Worm (Caenorhabditis elegans) whole organism, mixed stage, embryonic: ENCODE measurements around the gene egg-2.

Experiments used
- M03D4.4 ChIP-seq: sonication (generic microtip); optimal IDR thresholded peaks from 2 replicates; lab custom pipeline; 2017; ENCODE audit warnings: mild to moderate bottlenecking, missing genetic modification characterization, missing compliant biosample characterization
- bed-3 ChIP-seq: fragments of 200-800 bp; sonication (Bioruptor generic); optimal IDR thresholded peaks from 3 replicates; lab custom pipeline; 2018; ENCODE audit warnings: mild to moderate bottlenecking, missing genetic modification characterization, moderate library complexity, missing compliant biosample characterization
- blmp-1 ChIP-seq: fragments of 150-350 bp; optimal IDR thresholded peaks from 2 replicates; lab custom pipeline; 2014; ENCODE audit warnings: missing biosample characterization, missing genetic modification characterization
- ceh-39 ChIP-seq: fragments of 150-350 bp; optimal IDR thresholded peaks from 2 replicates; lab custom pipeline; 2014; ENCODE audit warnings: missing biosample characterization, missing genetic modification characterization
- ceh-43 ChIP-seq: fragments of 200-800 bp; sonication (Bioruptor generic); optimal IDR thresholded peaks from 2 replicates; lab custom pipeline; 2018; ENCODE audit warnings: mild to moderate bottlenecking, missing genetic modification characterization, moderate library complexity, missing compliant biosample characterization
- ceh-83 ChIP-seq: fragments of 200-800 bp; sonication (Bioruptor generic); optimal IDR thresholded peaks from 2 replicates; lab custom pipeline; 2018; ENCODE audit warnings: mild to moderate bottlenecking, missing genetic modification characterization, missing compliant biosample characterization
- ces-1 ChIP-seq: fragments of 150-350 bp; optimal IDR thresholded peaks from 2 replicates; lab custom pipeline; 2014; ENCODE audit warnings: missing biosample characterization, missing genetic modification reagents, missing genetic modification characterization
- cnd-1 ChIP-seq: fragments of 200-800 bp; sonication (Bioruptor generic); optimal IDR thresholded peaks from 2 replicates; lab custom pipeline; 2018; ENCODE audit warnings: mild to moderate bottlenecking, missing genetic modification characterization, missing compliant biosample characterization
- elt-1 ChIP-seq: sonication (generic microtip); optimal IDR thresholded peaks from 2 replicates; lab custom pipeline; 2017; ENCODE audit warnings: missing genetic modification characterization, mild to moderate bottlenecking, missing compliant biosample characterization, antibody characterized with exemption, moderate library complexity, borderline replicate concordance; ENCODE audit not compliant: insufficient read depth
- elt-3 ChIP-seq: fragments of 150-350 bp; optimal IDR thresholded peaks from 2 replicates; lab custom pipeline; 2014; ENCODE audit warnings: missing biosample characterization, missing genetic modification characterization
- flh-1 ChIP-seq: fragments of 200-800 bp; sonication (Bioruptor generic); optimal IDR thresholded peaks from 2 replicates; lab custom pipeline; 2018; ENCODE audit warnings: mild to moderate bottlenecking, missing genetic modification characterization, moderate library complexity, missing compliant biosample characterization
- ham-2 ChIP-seq: fragments of 200-800 bp; sonication (Bioruptor generic); optimal IDR thresholded peaks from 2 replicates; lab custom pipeline; 2018; ENCODE audit warnings: mild to moderate bottlenecking, missing genetic modification characterization, missing compliant biosample characterization
- hlh-1 ChIP-seq: fragments of 150-350 bp; optimal IDR thresholded peaks from 2 replicates; lab custom pipeline; 2014; ENCODE audit warnings: missing biosample characterization, missing genetic modification reagents, missing genetic modification characterization
- lin-32 ChIP-seq: fragments of 200-800 bp; sonication (Bioruptor generic); optimal IDR thresholded peaks from 2 replicates; lab custom pipeline; 2018; ENCODE audit warnings: mild to moderate bottlenecking, missing genetic modification characterization, missing compliant biosample characterization
- lsy-2 ChIP-seq: fragments of 150-350 bp; optimal IDR thresholded peaks from 2 replicates; lab custom pipeline; 2014; ENCODE audit warnings: missing biosample characterization, missing genetic modification characterization
- mab-5 ChIP-seq: fragments of 150-350 bp; optimal IDR thresholded peaks from 2 replicates; lab custom pipeline; 2014; ENCODE audit warnings: missing biosample characterization, missing genetic modification characterization
- mep-1 ChIP-seq: fragments of 150-350 bp; optimal IDR thresholded peaks from 2 replicates; lab custom pipeline; 2017; ENCODE audit warnings: missing biosample characterization, missing genetic modification reagents, missing genetic modification characterization, inconsistent platforms
- mls-2 ChIP-seq: sonication (generic microtip); optimal IDR thresholded peaks from 2 replicates; lab custom pipeline; 2016; ENCODE audit warnings: mild to moderate bottlenecking, missing genetic modification characterization, moderate library complexity, missing compliant biosample characterization
- nhr-12 ChIP-seq: fragments of 150-350 bp; optimal IDR thresholded peaks from 2 replicates; lab custom pipeline; 2014; ENCODE audit warnings: missing biosample characterization, missing genetic modification characterization
- nhr-2 ChIP-seq: fragments of 150-350 bp; optimal IDR thresholded peaks from 2 replicates; lab custom pipeline; 2014; ENCODE audit warnings: missing biosample characterization, missing genetic modification characterization
- nhr-237 ChIP-seq: fragments of 150-350 bp; optimal IDR thresholded peaks from 2 replicates; lab custom pipeline; 2014; ENCODE audit warnings: missing biosample characterization, missing genetic modification characterization
- pha-4 ChIP-seq: fragments of 150-350 bp; optimal IDR thresholded peaks from 2 replicates; lab custom pipeline; 2018; ENCODE audit warnings: missing biosample characterization, missing genetic modification reagents, missing genetic modification characterization
- snpc-4 ChIP-seq: fragments of 150-350 bp; optimal IDR thresholded peaks from 2 replicates; lab custom pipeline; 2014; ENCODE audit warnings: missing biosample characterization, missing genetic modification characterization
- sptf-1 ChIP-seq: sonication (generic microtip); optimal IDR thresholded peaks from 2 replicates; lab custom pipeline; 2017; ENCODE audit warnings: mild to moderate bottlenecking, missing genetic modification characterization, moderate library complexity, missing compliant biosample characterization
- tbx-8 ChIP-seq: fragments of 200-800 bp; sonication (Bioruptor generic); optimal IDR thresholded peaks from 2 replicates; lab custom pipeline; 2018; ENCODE audit warnings: mild to moderate bottlenecking, missing genetic modification characterization, moderate library complexity, missing compliant biosample characterization
- unc-120 ChIP-seq: sonication (generic microtip); optimal IDR thresholded peaks from 2 replicates; lab custom pipeline; 2017; ENCODE audit warnings: missing genetic modification characterization, missing compliant biosample characterization; ENCODE audit not compliant: poor library complexity, severe bottlenecking
- unc-39 ChIP-seq: fragments of 150-350 bp; optimal IDR thresholded peaks from 2 replicates; lab custom pipeline; 2014; ENCODE audit warnings: missing biosample characterization, missing genetic modification characterization
- unc-62 ChIP-seq: fragments of 150-350 bp; optimal IDR thresholded peaks from 2 replicates; lab custom pipeline; 2014; ENCODE audit warnings: missing biosample characterization, missing genetic modification reagents, missing genetic modification characterization
- zip-8 ChIP-seq: fragments of 150-350 bp; optimal IDR thresholded peaks from 2 replicates; lab custom pipeline; 2014; ENCODE audit warnings: missing biosample characterization, missing genetic modification characterization
- ztf-11 ChIP-seq: fragments of 150-350 bp; optimal IDR thresholded peaks from 2 replicates; lab custom pipeline; 2014; ENCODE audit warnings: missing biosample characterization, missing genetic modification characterization

egg-2 gene

DNA sequence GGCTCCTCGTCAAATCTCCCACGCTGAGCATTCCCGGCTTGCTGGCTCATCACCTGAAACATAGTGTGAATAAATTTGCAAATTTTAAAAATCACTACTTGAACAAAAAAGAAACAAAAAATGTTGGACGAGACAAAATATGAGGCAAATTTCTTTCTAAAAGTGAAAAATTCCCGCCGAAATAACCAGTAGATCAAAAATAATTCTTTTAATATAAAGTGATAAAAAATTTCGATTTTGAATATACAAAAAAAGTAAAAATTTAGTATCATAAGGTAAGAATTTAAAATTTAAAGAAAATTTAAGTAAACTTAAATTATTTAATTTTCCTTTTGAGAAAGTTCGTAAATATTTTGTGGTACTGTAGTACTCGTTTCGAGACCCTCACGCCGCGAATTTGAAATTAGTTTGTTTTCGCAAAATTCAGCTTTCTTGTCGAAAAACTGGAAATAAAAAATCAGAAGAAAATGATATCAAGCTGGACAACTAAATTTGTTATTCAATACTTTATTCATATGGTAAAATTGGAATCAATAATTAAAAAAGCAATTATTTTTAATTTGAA lies at the start of gene egg-2:
egg-2 (minus strand) TSS at position 53 of the 565 bp plus-strand sequence.
- TF ChIP-seq hlh-1 (tag; lab: Kevin White, UChicago), result no peak

DNA sequence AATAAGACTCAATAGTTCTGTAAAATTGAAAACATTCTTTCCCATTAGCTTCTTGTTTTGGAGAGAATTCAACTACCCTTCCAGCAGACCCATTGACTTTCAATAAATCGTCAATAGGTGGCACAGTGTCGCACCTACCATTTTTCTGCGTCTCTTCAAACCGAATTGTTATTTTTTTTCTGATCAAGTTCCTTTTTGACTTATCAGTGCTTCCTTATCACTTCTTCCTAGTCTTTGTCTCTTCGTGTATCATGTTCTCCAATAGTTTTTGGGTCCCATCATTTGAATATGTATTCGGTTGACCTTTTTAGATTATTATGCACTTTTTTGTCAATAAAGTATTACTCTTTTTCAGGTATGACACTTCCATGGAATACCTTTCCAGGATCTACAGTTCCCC lies 47.6 kb upstream of the egg-2 start, which contains the start of gene odd-1:
odd-1 (plus strand) TSS at position 349 of the 400 bp plus-strand sequence.
- TF ChIP-seq ceh-43 (GFP tag; lab: Kevin White, UChicago), result no peak
- TF ChIP-seq mls-2, result no peak
- no peak for TF ChIP-seq mab-5 (tag; lab: Kevin White, UChicago)

ce11 chrIII:7106854-7107253 lies 46.5 kb upstream of the egg-2 start:
- no peak for TF ChIP-seq hlh-1 (tag; lab: Kevin White, UChicago)
- TF ChIP-seq unc-120 (tag; lab: Kevin White, UChicago), result no peak
- TF ChIP-seq ceh-39 (tag; lab: Kevin White, UChicago), result no peak
- TF ChIP-seq unc-62 (GFP tag; lab: Kevin White, UChicago), result no peak
- TF ChIP-seq snpc-4 (tag; lab: Kevin White, UChicago), result no peak
- TF ChIP-seq zip-8 (tag; lab: Kevin White, UChicago), result no peak
- TF ChIP-seq mep-1 (tag; lab: Kevin White, UChicago), result no peak
- TF ChIP-seq, all 35 proteins: peak for 0

DNA sequence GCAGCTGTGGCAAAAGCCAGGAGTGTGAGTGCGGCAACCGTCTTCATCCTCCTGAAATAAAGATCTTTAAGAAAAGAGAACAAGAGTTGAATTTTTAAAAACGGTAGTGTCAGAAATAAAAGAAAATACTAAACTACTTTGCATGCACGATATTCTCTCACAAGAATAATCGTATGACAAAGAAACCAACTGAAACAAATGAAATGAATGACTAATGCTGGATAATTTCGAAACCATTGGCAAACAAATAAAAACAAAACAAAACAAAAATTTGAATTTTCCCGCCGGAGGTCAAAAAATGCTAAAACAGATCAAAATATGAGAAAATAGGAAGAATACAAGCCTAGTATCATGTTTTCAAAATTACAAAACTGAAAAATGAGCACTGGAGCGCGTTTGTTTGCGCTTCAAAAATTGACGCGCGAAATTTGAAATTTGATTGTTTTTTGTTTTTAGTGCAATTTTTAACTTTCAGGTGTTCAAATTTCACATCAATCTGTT lies 43.6 kb upstream of the egg-2 start, which contains the start of gene cpg-2:
cpg-2 (minus strand) TSS at position 51 of the 501 bp plus-strand sequence.
- no peak for TF ChIP-seq ceh-83
- TF ChIP-seq ceh-43 (GFP tag; lab: Kevin White, UChicago), result no peak
- TF ChIP-seq tbx-8 (GFP tag; lab: Kevin White, UChicago), result no peak
- no peak for TF ChIP-seq unc-120 (tag; lab: Kevin White, UChicago)
- TF ChIP-seq M03D4.4 (tag; lab: Kevin White, UChicago), result no peak
- no peak for TF ChIP-seq zip-8 (tag; lab: Kevin White, UChicago)
- no peak for TF ChIP-seq flh-1 (GFP tag; lab: Kevin White, UChicago)
- TF ChIP-seq cnd-1 (tag; lab: Kevin White, UChicago), result no peak
- no peak for TF ChIP-seq pha-4
- TF ChIP-seq ceh-39 (tag; lab: Kevin White, UChicago), result no peak
- TF ChIP-seq mab-5 (tag; lab: Kevin White, UChicago), result no peak
- no peak for TF ChIP-seq ztf-11 (tag; lab: Kevin White, UChicago)
- TF ChIP-seq elt-3, result no peak

DNA sequence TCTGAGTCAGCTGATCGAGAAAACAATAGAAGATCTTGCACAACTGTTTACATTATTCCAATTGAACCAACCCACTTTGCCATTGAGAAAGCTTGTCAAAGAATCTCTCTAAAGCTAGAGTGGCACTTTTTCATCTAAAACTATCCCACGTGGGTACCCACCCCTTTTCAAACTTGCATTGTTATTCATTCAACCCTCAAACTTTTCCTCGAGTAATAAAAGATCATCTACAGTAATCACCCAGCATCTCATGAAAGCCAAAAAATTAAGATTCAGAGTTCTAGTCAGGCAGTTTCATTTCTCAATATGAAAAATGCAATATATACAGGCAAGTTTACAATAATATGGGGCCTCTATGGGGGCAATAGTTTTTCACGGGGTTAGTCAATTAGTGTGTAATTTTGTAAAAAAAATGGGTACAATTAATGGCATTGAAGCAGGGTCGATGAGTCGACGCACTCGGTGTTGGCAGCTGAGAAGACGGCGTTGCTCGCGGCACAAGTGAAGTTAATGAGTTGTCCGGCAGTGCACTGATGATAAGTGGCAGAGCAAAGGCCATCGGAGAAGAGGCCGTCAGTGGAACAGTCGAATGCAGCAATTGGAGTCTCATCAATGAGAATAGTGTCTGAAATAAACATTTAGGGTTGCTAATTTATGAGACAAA lies 41.6 kb upstream of the egg-2 start:
- TF ChIP-seq pha-4, result no peak
- no peak for TF ChIP-seq lin-32 (GFP tag; lab: Kevin White, UChicago)
- no peak for TF ChIP-seq mep-1 (tag; lab: Kevin White, UChicago)
- no peak for TF ChIP-seq mab-5 (tag; lab: Kevin White, UChicago)
- no peak for TF ChIP-seq sptf-1
- no peak for TF ChIP-seq nhr-237 (tag; lab: Kevin White, UChicago)
- TF ChIP-seq nhr-12 (tag; lab: Kevin White, UChicago), result no peak
- no peak for TF ChIP-seq M03D4.4 (tag; lab: Kevin White, UChicago)
- TF ChIP-seq cnd-1 (tag; lab: Kevin White, UChicago), result no peak
- no peak for TF ChIP-seq blmp-1 (tag; lab: Kevin White, UChicago)
- TF ChIP-seq nhr-2 (tag; lab: Kevin White, UChicago), result no peak
- TF ChIP-seq unc-39 (tag; lab: Kevin White, UChicago), result no peak
- no peak for TF ChIP-seq elt-3
- TF ChIP-seq unc-62 (GFP tag; lab: Kevin White, UChicago), result no peak
- no peak for TF ChIP-seq ceh-43 (GFP tag; lab: Kevin White, UChicago)
- no peak for TF ChIP-seq ham-2 (GFP tag; lab: Kevin White, UChicago)
- TF ChIP-seq bed-3 (GFP tag; lab: Kevin White, UChicago), result no peak
- no peak for TF ChIP-seq tbx-8 (GFP tag; lab: Kevin White, UChicago)

ce11 chrIII:7100001-7100400 lies 39.6 kb upstream of the egg-2 start, which contains the start of gene ZK418.11:
ZK418.11 (plus strand) TSS chrIII:7100289.
- TF ChIP-seq pha-4 (no peak), lsy-2 (tag; lab: Kevin White, UChicago) (no peak), ceh-83 (no peak), elt-1 (no peak), mls-2 (no peak), ces-1 (no peak)
- TF ChIP-seq, all 35 proteins: peak for 0
